Fruit fly (Drosophila melanogaster): ENCODE results near the gene Ugt302E1.

Ugt302E1 gene

dm6 chr3R:11197389-11197716, 42.9 kb downstream of the Ugt302E1 start, which contains the start of gene cu:
cu (plus strand) TSS chr3R:11197592.
- TF ChIP-seq psq (GFP tag; optimal IDR thresholded peaks at IDR 0.05) (no peak), rgr (GFP tag; optimal IDR thresholded peaks at IDR 0.05) (no peak), Hnf4 (GFP tag; optimal IDR thresholded peaks at IDR 0.05) (no peak), br (GFP tag; optimal IDR thresholded peaks at IDR 0.05) (no peak), Dif (GFP tag; optimal IDR thresholded peaks at IDR 0.05; ENCODE audit: partially characterized antibody) (peak; percentile 62), fru (GFP tag; optimal IDR thresholded peaks at IDR 0.05) (no peak), Sp1 (GFP tag; optimal IDR thresholded peaks at IDR 0.05) (no peak), N (GFP tag; optimal IDR thresholded peaks at IDR 0.05) (no peak), dsf (GFP tag; optimal IDR thresholded peaks at IDR 0.05; ENCODE audit: borderline replicate concordance) (no peak), CG9705 (GFP tag; optimal IDR thresholded peaks at IDR 0.05) (no peak), GATAd (GFP tag; optimal IDR thresholded peaks at IDR 0.05) (no peak), Jra (GFP tag; optimal IDR thresholded peaks at IDR 0.05) (peak; percentile 86), Mio (GFP tag; optimal IDR thresholded peaks at IDR 0.05) (no peak), Hr83 (GFP tag; optimal IDR thresholded peaks at IDR 0.05; ENCODE audit: poor library complexity, severe bottlenecking) (no peak), sv (GFP tag; optimal IDR thresholded peaks at IDR 0.05) (peak; percentile 32), dl (GFP tag; optimal IDR thresholded peaks at IDR 0.05; ENCODE audit: insufficient read depth in 1 of 2, partially characterized antibody in 2 of 2) (peak; percentile 76 to 82), Vsx2 (GFP tag; optimal IDR thresholded peaks at IDR 0.05; ENCODE audit: partially characterized antibody) (peak; percentile 12), Myc (optimal IDR thresholded peaks at IDR 0.05) (no peak), HLH106 (tag; optimal IDR thresholded peaks at IDR 0.05) (no peak), brk (GFP tag; optimal IDR thresholded peaks at IDR 0.05) (peak; percentile 60)

dm6 chr3R:11198062-11198472, 43.6 kb downstream of the Ugt302E1 start:
- TF ChIP-seq Vsx2 (GFP tag; optimal IDR thresholded peaks at IDR 0.05; ENCODE audit: partially characterized antibody) (peak; percentile 8), sage (GFP tag; optimal IDR thresholded peaks at IDR 0.05) (no peak), Rel (GFP tag; optimal IDR thresholded peaks at IDR 0.05) (no peak), Rel (tag; optimal IDR thresholded peaks at IDR 0.05) (peak; percentile 75), lola (GFP tag; optimal IDR thresholded peaks at IDR 0.05) (no peak), dl (GFP tag; optimal IDR thresholded peaks at IDR 0.05; ENCODE audit: insufficient read depth in 1 of 2, partially characterized antibody in 2 of 2) (peak; percentile 12 to 53), HLH106 (tag; optimal IDR thresholded peaks at IDR 0.05) (peak; percentile 21), rgr (GFP tag; optimal IDR thresholded peaks at IDR 0.05) (peak; percentile 21), Hnf4 (GFP tag; optimal IDR thresholded peaks at IDR 0.05) (peak; percentile 5), Abd-B (GFP tag; optimal IDR thresholded peaks at IDR 0.05) (no peak), foxo (GFP tag; optimal IDR thresholded peaks at IDR 0.05) (peak in 1 of 2 experiments; percentile 9), h (GFP tag; optimal IDR thresholded peaks at IDR 0.05) (peak; percentile 29), psq (GFP tag; optimal IDR thresholded peaks at IDR 0.05) (peak; percentile 48), CrebA (GFP tag; optimal IDR thresholded peaks at IDR 0.05; ENCODE audit: borderline replicate concordance) (peak; percentile 84), Dif (GFP tag; optimal IDR thresholded peaks at IDR 0.05; ENCODE audit: partially characterized antibody) (peak; percentile 19), br (GFP tag; optimal IDR thresholded peaks at IDR 0.05) (peak; percentile 38), woc (GFP tag; optimal IDR thresholded peaks at IDR 0.05) (peak; percentile 79), Hr78 (GFP tag; optimal IDR thresholded peaks at IDR 0.05) (no peak)

DNA sequence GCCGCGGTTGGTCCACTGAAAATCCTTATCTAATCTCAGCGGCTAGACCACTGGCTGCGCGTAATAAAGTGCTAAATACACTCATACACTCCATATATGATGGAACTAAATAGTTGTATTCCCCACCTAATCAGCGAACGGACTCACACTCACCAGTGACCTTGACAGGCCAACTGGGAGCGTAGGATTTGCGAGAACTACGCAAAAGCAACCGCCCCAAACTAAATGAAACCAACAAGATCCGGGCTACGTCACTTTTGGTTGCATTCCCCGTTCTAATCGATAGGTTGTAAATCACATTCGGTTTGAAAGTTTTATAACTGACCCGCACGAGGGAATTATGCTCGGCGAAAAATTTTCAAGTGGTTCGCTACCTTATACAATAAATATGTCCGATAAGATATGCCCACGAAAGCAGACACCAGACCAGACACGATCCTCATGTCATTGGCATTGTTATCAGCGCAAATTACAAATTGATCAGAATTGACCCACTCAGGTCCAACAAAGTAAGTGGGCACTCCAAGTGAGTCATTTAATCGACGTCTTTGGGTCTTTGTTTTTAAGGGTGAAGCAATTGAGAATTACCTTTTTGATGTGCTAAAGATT, 44.9 kb downstream of the Ugt302E1 start:
- TF ChIP-seq Hr78 (GFP tag; optimal IDR thresholded peaks at IDR 0.05), result no peak
- no peak for TF ChIP-seq dsf (GFP tag; optimal IDR thresholded peaks at IDR 0.05; ENCODE audit: borderline replicate concordance)
- TF ChIP-seq dmrt93B (GFP tag; optimal IDR thresholded peaks at IDR 0.05), result no peak
- no peak for TF ChIP-seq Myc (optimal IDR thresholded peaks at IDR 0.05)
- TF ChIP-seq fru (GFP tag; optimal IDR thresholded peaks at IDR 0.05), result no peak
- TF ChIP-seq Jra (GFP tag; optimal IDR thresholded peaks at IDR 0.05), result no peak
- TF ChIP-seq Rel (GFP tag; optimal IDR thresholded peaks at IDR 0.05), result no peak
- TF ChIP-seq Rel (tag; optimal IDR thresholded peaks at IDR 0.05), result peak; percentile 47
- peak; percentile 36 for TF ChIP-seq h (GFP tag; optimal IDR thresholded peaks at IDR 0.05)
- no peak for TF ChIP-seq Abd-B (GFP tag; optimal IDR thresholded peaks at IDR 0.05)
- no peak for TF ChIP-seq Vsx2 (GFP tag; optimal IDR thresholded peaks at IDR 0.05; ENCODE audit: partially characterized antibody)
